Fruit fly (Drosophila melanogaster) whole organism, embryonic: ENCODE results near the gene CG18596.

Experiments used
- CG12104 ChIP-seq: fragments of 200-800 bp; sonication (Bioruptor generic); optimal IDR thresholded peaks from 3 replicates; lab custom pipeline; 2016; ENCODE audit warnings: missing biosample characterization, missing genetic modification characterization
- CG13287 ChIP-seq: fragments of 200-800 bp; sonication (Bioruptor generic); IDR thresholded peaks from 2 replicates; pipeline ENCODE4 v1.3.6; 2022; ENCODE audit warnings: missing biosample characterization, missing genetic modification characterization; ENCODE audit not compliant: partially characterized antibody
- CG13775 ChIP-seq: fragments of 200-800 bp; sonication (Bioruptor generic); optimal IDR thresholded peaks from 3 replicates; lab custom pipeline; 2017; ENCODE audit warnings: missing biosample characterization, mild to moderate bottlenecking, missing genetic modification characterization
- CG14860 ChIP-seq: fragments of 200-800 bp; sonication (Bioruptor generic); IDR thresholded peaks from 3 replicates; pipeline ENCODE4 v1.3.6; 2022; ENCODE audit warnings: missing biosample characterization, missing genetic modification characterization; ENCODE audit not compliant: partially characterized antibody
- CG15269 ChIP-seq: fragments of 200-800 bp; sonication (Bioruptor generic); optimal IDR thresholded peaks from 2 replicates; lab custom pipeline; 2018; ENCODE audit warnings: missing biosample characterization, mild to moderate bottlenecking, missing genetic modification characterization, moderate library complexity
- CG15601 ChIP-seq: fragments of 200-800 bp; sonication (Bioruptor generic); optimal IDR thresholded peaks from 3 replicates; lab custom pipeline; 2019; ENCODE audit warnings: missing biosample characterization, mild to moderate bottlenecking, missing genetic modification characterization, moderate library complexity
- CG1647 ChIP-seq: fragments of 200-800 bp; sonication (Bioruptor generic); optimal IDR thresholded peaks from 3 replicates; lab custom pipeline; 2016; ENCODE audit warnings: missing biosample characterization, missing genetic modification characterization
- CG16779 ChIP-seq: fragments of 200-800 bp; sonication (Bioruptor generic); IDR thresholded peaks from 2 replicates; pipeline ENCODE4 v1.3.6; 2022; ENCODE audit warnings: missing biosample characterization, missing genetic modification characterization
- CG2712 ChIP-seq: fragments of 200-800 bp; optimal IDR thresholded peaks from 3 replicates; lab custom pipeline; 2019; ENCODE audit warnings: missing biosample characterization, mild to moderate bottlenecking, missing genetic modification characterization, moderate library complexity
- CG30431 ChIP-seq: fragments of 200-800 bp; sonication (Bioruptor generic); optimal IDR thresholded peaks from 2 replicates; lab custom pipeline; 2017; ENCODE audit warnings: missing biosample characterization, missing genetic modification characterization
- CG31388 ChIP-seq: fragments of 200-800 bp; sonication (Bioruptor generic); optimal IDR thresholded peaks from 2 replicates; lab custom pipeline; 2016; ENCODE audit warnings: missing biosample characterization, missing genetic modification characterization
- CG34224 ChIP-seq: fragments of 200-800 bp; sonication (Bioruptor generic); IDR thresholded peaks from 3 replicates; pipeline ENCODE4 v1.3.6; 2022; ENCODE audit warnings: missing biosample characterization, missing genetic modification characterization; ENCODE audit not compliant: partially characterized antibody
- CG34376 ChIP-seq: fragments of 200-800 bp; sonication (Bioruptor generic); optimal IDR thresholded peaks from 2 replicates; lab custom pipeline; 2018; ENCODE audit warnings: missing biosample characterization, mild to moderate bottlenecking, missing genetic modification characterization
- CG4404 ChIP-seq: fragments of 200-800 bp; sonication (Bioruptor generic); IDR thresholded peaks from 2 replicates; pipeline ENCODE4 v1.3.6; 2022; ENCODE audit warnings: missing biosample characterization, missing genetic modification characterization
- CG6854 ChIP-seq: fragments of 200-800 bp; sonication (Bioruptor generic); optimal IDR thresholded peaks from 3 replicates; lab custom pipeline; 2017; ENCODE audit warnings: missing biosample characterization, mild to moderate bottlenecking, missing genetic modification characterization
- CG7357 ChIP-seq: fragments of 200-800 bp; sonication (Bioruptor generic); IDR thresholded peaks from 3 replicates; pipeline ENCODE4 v1.3.6; 2022; ENCODE audit warnings: missing biosample characterization, missing genetic modification characterization
- CG9727 ChIP-seq: fragments of 200-800 bp; sonication (Bioruptor generic); optimal IDR thresholded peaks from 3 replicates; lab custom pipeline; 2017; ENCODE audit warnings: missing biosample characterization, mild to moderate bottlenecking, missing genetic modification characterization
- CTCF ChIP-seq: fragments of 200-800 bp; sonication (Bioruptor generic); optimal IDR thresholded peaks from 2 replicates; lab custom pipeline; 2017; ENCODE audit warnings: missing biosample characterization, mild to moderate bottlenecking, missing genetic modification characterization, moderate library complexity
- D ChIP-seq, 2 experiments: fragments of 200-800 bp in 1 of 2; fragments of >200 bp in 1 of 2; sonication (Bioruptor generic) in 1 of 2; optimal IDR thresholded peaks; 2 replicates in 1 of 2; 3 replicates in 1 of 2; lab custom pipeline; 2017; ENCODE audit warnings: mild to moderate bottlenecking in 1 of 2, missing biosample characterization in 1 of 2, missing genetic modification characterization in 1 of 2, missing genetic modification reagents in 1 of 2
- D19A ChIP-seq: fragments of 200-800 bp; optimal IDR thresholded peaks from 3 replicates; lab custom pipeline; 2019; ENCODE audit warnings: missing biosample characterization, mild to moderate bottlenecking, missing genetic modification characterization, moderate library complexity
- E2f2 ChIP-seq: fragments of 200-800 bp; sonication (Bioruptor generic); IDR thresholded peaks from 2 replicates; pipeline ENCODE4 v1.3.6; 2022; ENCODE audit warnings: missing biosample characterization, missing genetic modification characterization
- Ets65A ChIP-seq: fragments of 200-800 bp; sonication (Bioruptor generic); peaks from one replicate; lab custom pipeline; 2016; ENCODE audit warnings: missing biosample characterization, missing genetic modification characterization
- GATAe ChIP-seq: fragments of 200-800 bp; sonication (Bioruptor generic); conservative IDR thresholded peaks from 2 replicates; pipeline ENCODE4 v1.3.6; 2022; ENCODE audit warnings: missing biosample characterization, missing genetic modification characterization
- Jarid2 ChIP-seq: fragments of 200-800 bp; sonication (Bioruptor generic); optimal IDR thresholded peaks from 3 replicates; lab custom pipeline; 2017; ENCODE audit warnings: mild to moderate bottlenecking, missing biosample characterization, missing genetic modification reagents, missing genetic modification characterization
- Mad ChIP-seq: fragments of 200-800 bp; sonication (Bioruptor generic); optimal IDR thresholded peaks from 2 replicates; lab custom pipeline; 2016; ENCODE audit warnings: missing biosample characterization, missing genetic modification characterization
- Mes4 ChIP-seq: fragments of 200-800 bp; sonication (Bioruptor generic); optimal IDR thresholded peaks from 2 replicates; lab custom pipeline; 2016; ENCODE audit warnings: missing biosample characterization, missing genetic modification characterization
- Opbp ChIP-seq: fragments of 200-800 bp; sonication (Bioruptor generic); IDR thresholded peaks from 3 replicates; pipeline ENCODE4 v1.3.6; 2022; ENCODE audit warnings: missing biosample characterization, missing genetic modification characterization; ENCODE audit not compliant: partially characterized antibody
- Ravus ChIP-seq: fragments of 200-800 bp; sonication (Bioruptor generic); IDR thresholded peaks from 2 replicates; pipeline ENCODE4 v1.3.6; 2022; ENCODE audit warnings: missing biosample characterization, missing genetic modification characterization
- Six4 ChIP-seq: fragments of 200-800 bp; sonication (Bioruptor generic); optimal IDR thresholded peaks from 2 replicates; lab custom pipeline; 2016; ENCODE audit warnings: missing biosample characterization, missing genetic modification characterization
- ara ChIP-seq: fragments of 200-800 bp; sonication (Bioruptor generic); IDR thresholded peaks from 2 replicates; pipeline ENCODE4 v1.3.6; 2022; ENCODE audit warnings: missing biosample characterization, missing genetic modification characterization
- ase ChIP-seq: fragments of 200-800 bp; sonication (Bioruptor generic); IDR thresholded peaks from 3 replicates; pipeline ENCODE4 v1.3.6; 2022; ENCODE audit warnings: missing biosample characterization, missing genetic modification characterization
- caup ChIP-seq: fragments of 200-800 bp; sonication (Bioruptor generic); optimal IDR thresholded peaks from 3 replicates; lab custom pipeline; 2017; ENCODE audit warnings: missing biosample characterization, mild to moderate bottlenecking, missing genetic modification characterization, moderate library complexity; ENCODE audit not compliant: severe bottlenecking
- danr ChIP-seq: fragments of 200-800 bp; sonication (Bioruptor generic); IDR thresholded peaks from 2 replicates; pipeline ENCODE4 v1.3.6; 2022; ENCODE audit warnings: missing biosample characterization, missing genetic modification characterization
- ftz-f1 ChIP-seq: fragments of 200-800 bp; sonication (Bioruptor generic); optimal IDR thresholded peaks from 2 replicates; lab custom pipeline; 2016; ENCODE audit warnings: missing biosample characterization, missing genetic modification characterization
- gfzf ChIP-seq: fragments of 200-800 bp; sonication (Bioruptor generic); optimal IDR thresholded peaks from 2 replicates; lab custom pipeline; 2016; ENCODE audit warnings: missing biosample characterization, mild to moderate bottlenecking, missing genetic modification characterization, moderate library complexity
- grn ChIP-seq: fragments of 200-800 bp; sonication (Bioruptor generic); optimal IDR thresholded peaks from 3 replicates; lab custom pipeline; 2017; ENCODE audit warnings: missing biosample characterization, missing genetic modification characterization
- inv ChIP-seq: fragments of 200-800 bp; sonication (Bioruptor generic); IDR thresholded peaks from 2 replicates; pipeline ENCODE4 v1.3.6; 2022; ENCODE audit warnings: missing biosample characterization, missing genetic modification characterization; ENCODE audit not compliant: partially characterized antibody
- jing ChIP-seq: fragments of 200-800 bp; sonication (Bioruptor generic); optimal IDR thresholded peaks from 2 replicates; lab custom pipeline; 2018; ENCODE audit warnings: missing biosample characterization, mild to moderate bottlenecking, missing genetic modification characterization
- kay ChIP-seq: fragments of 200-800 bp; sonication (Bioruptor generic); optimal IDR thresholded peaks from 2 replicates; lab custom pipeline; 2016; ENCODE audit warnings: missing biosample characterization, missing genetic modification characterization
- lola ChIP-seq, 3 experiments: fragments of >200 bp in 2 of 3; fragments of 200-800 bp in 1 of 3; sonication (Bioruptor generic) in 1 of 3; optimal IDR thresholded peaks; 2 replicates each; lab custom pipeline; 2017 to 2019; ENCODE audit warnings: missing biosample characterization in 3 of 3, missing genetic modification characterization in 3 of 3, mild to moderate bottlenecking in 1 of 3, moderate library complexity in 1 of 3
- pfk ChIP-seq: fragments of 200-800 bp; sonication (Bioruptor generic); optimal IDR thresholded peaks from 2 replicates; lab custom pipeline; 2018; ENCODE audit warnings: missing biosample characterization, mild to moderate bottlenecking, missing genetic modification characterization, moderate library complexity
- schlank ChIP-seq: fragments of 200-800 bp; sonication (Bioruptor generic); optimal IDR thresholded peaks from 2 replicates; lab custom pipeline; 2018; ENCODE audit warnings: missing biosample characterization, mild to moderate bottlenecking, missing genetic modification characterization
- sd ChIP-seq: fragments of 200-800 bp; sonication (Bioruptor generic); optimal IDR thresholded peaks from 3 replicates; lab custom pipeline; 2018; ENCODE audit warnings: missing biosample characterization, mild to moderate bottlenecking, missing genetic modification characterization, moderate library complexity
- sens ChIP-seq: fragments of 200-800 bp; sonication (Bioruptor generic); peaks from one replicate; lab custom pipeline; 2016; ENCODE audit warnings: missing biosample characterization, missing genetic modification characterization
- slbo ChIP-seq: fragments of 200-800 bp; sonication (Bioruptor generic); IDR thresholded peaks from 2 replicates; pipeline ENCODE4 v1.3.6; 2022; ENCODE audit warnings: missing biosample characterization, missing genetic modification characterization
- slp2 ChIP-seq: fragments of 200-800 bp; sonication (Bioruptor generic); optimal IDR thresholded peaks from 2 replicates; lab custom pipeline; 2016; ENCODE audit warnings: missing biosample characterization, missing genetic modification characterization
- sr ChIP-seq: fragments of 200-800 bp; sonication (Bioruptor generic); IDR thresholded peaks from 3 replicates; pipeline ENCODE4 v1.3.6; 2022; ENCODE audit warnings: missing biosample characterization, missing genetic modification characterization
- tin ChIP-seq: fragments of 200-800 bp; sonication (Bioruptor generic); optimal IDR thresholded peaks from 3 replicates; lab custom pipeline; 2016; ENCODE audit warnings: missing biosample characterization, missing genetic modification characterization
- toy ChIP-seq: fragments of 200-800 bp; sonication (Bioruptor generic); IDR thresholded peaks from 2 replicates; pipeline ENCODE4 v1.3.6; 2022; ENCODE audit warnings: missing biosample characterization, missing genetic modification characterization
- vvl ChIP-seq: fragments of 200-800 bp; sonication (Bioruptor generic); IDR thresholded peaks from 2 replicates; pipeline ENCODE4 v1.3.6; 2022; ENCODE audit warnings: missing biosample characterization, missing genetic modification characterization
- wek ChIP-seq: fragments of 200-800 bp; sonication (Bioruptor generic); optimal IDR thresholded peaks from 3 replicates; lab custom pipeline; 2018; ENCODE audit warnings: missing biosample characterization, mild to moderate bottlenecking, missing genetic modification characterization, moderate library complexity
- wor ChIP-seq: fragments of 200-800 bp; sonication (Bioruptor generic); IDR thresholded peaks from 2 replicates; pipeline ENCODE4 v1.3.6; 2022; ENCODE audit warnings: missing biosample characterization, missing genetic modification characterization

CG18596 gene

dm6 chr3R:22400246-22400645, 24.5 kb downstream of the CG18596 start (continued):
- peak; percentile 14 for TF ChIP-seq CG13775 (GFP tag; lab: Kevin White, UChicago)
- peak; percentile 37 for TF ChIP-seq CG9727
- TF ChIP-seq Ets65A, result peak; percentile 16
- TF ChIP-seq CG2712, result no peak
- peak; percentile 73 for TF ChIP-seq slbo (GFP tag; lab: Robert Waterston, UW)
- no peak for TF ChIP-seq GATAe (GFP tag; lab: Robert Waterston, UW)
- no peak for TF ChIP-seq ase (GFP tag; lab: Robert Waterston, UW)
- TF ChIP-seq D (optimal IDR thresholded peaks at IDR 0.05; lab: Kevin White, UChicago), result no peak
- TF ChIP-seq D (GFP tag; optimal IDR thresholded peaks at IDR 0.05; lab: Kevin White, UChicago), result peak; percentile 17
- no peak for TF ChIP-seq gfzf (GFP tag; lab: Kevin White, UChicago)
- TF ChIP-seq grn, result peak; percentile 12
- peak; percentile 67; the same call in 1 of the 2 replicates for TF ChIP-seq vvl
- TF ChIP-seq CG4404 (GFP tag; lab: Robert Waterston, UW), result no peak
- TF ChIP-seq kay (GFP tag; lab: Kevin White, UChicago), result no peak
- no peak for TF ChIP-seq CG6854 (GFP tag; lab: Kevin White, UChicago)
- peak; percentile 3 for TF ChIP-seq tin
- TF ChIP-seq CG1647 (GFP tag; lab: Kevin White, UChicago), result no peak
- TF ChIP-seq CG34376, result no peak
- no peak for TF ChIP-seq pfk (GFP tag; lab: Kevin White, UChicago)
- no peak for TF ChIP-seq CG14860
- TF ChIP-seq Jarid2 (GFP tag; lab: Kevin White, UChicago), result no peak
- TF ChIP-seq CG16779 (GFP tag; lab: Robert Waterston, UW), result no peak
- TF ChIP-seq lola (GFP tag; optimal IDR thresholded peaks at IDR 0.05; lab: Kevin White, UChicago), result no peak
- no peak for TF ChIP-seq wek (GFP tag; lab: Kevin White, UChicago)
- TF ChIP-seq wor (GFP tag; lab: Robert Waterston, UW), result no peak
- TF ChIP-seq toy (GFP tag; lab: Robert Waterston, UW), result no peak
- TF ChIP-seq Opbp, result no peak
- no peak for TF ChIP-seq CG31388 (GFP tag; lab: Kevin White, UChicago)
- no peak for TF ChIP-seq inv
- TF ChIP-seq caup (GFP tag; lab: Kevin White, UChicago), result no peak
- TF ChIP-seq CTCF (GFP tag; lab: Kevin White, UChicago), result no peak
- TF ChIP-seq sens (GFP tag; lab: Kevin White, UChicago), result peak; percentile 65
- no peak for TF ChIP-seq sr (GFP tag; lab: Robert Waterston, UW)
- TF ChIP-seq ftz-f1, result no peak
- TF ChIP-seq Mad, result no peak
- no peak for TF ChIP-seq sd (tag; lab: Kevin White, UChicago)
- no peak for TF ChIP-seq CG12104 (GFP tag; lab: Kevin White, UChicago)
- TF ChIP-seq D19A (tag; lab: Kevin White, UChicago), result no peak
- TF ChIP-seq CG15269 (tag; lab: Kevin White, UChicago), result no peak
- no peak for TF ChIP-seq Mes4 (GFP tag; lab: Kevin White, UChicago)
- TF ChIP-seq CG15601 (tag; lab: Kevin White, UChicago), result no peak
- no peak for TF ChIP-seq Six4 (GFP tag; lab: Kevin White, UChicago)
- no peak for TF ChIP-seq CG30431 (GFP tag; lab: Kevin White, UChicago)
- no peak for TF ChIP-seq CG13287 (GFP tag; lab: Robert Waterston, UW)
- TF ChIP-seq Ravus, result no peak
- TF ChIP-seq E2f2 (GFP tag; lab: Robert Waterston, UW), result no peak
- TF ChIP-seq CG7357 (GFP tag; lab: Robert Waterston, UW), result no peak
- no peak for TF ChIP-seq ara (GFP tag; lab: Robert Waterston, UW)
- no peak for TF ChIP-seq slp2 (GFP tag; lab: Kevin White, UChicago)
- TF ChIP-seq jing (GFP tag; lab: Kevin White, UChicago), result no peak
- TF ChIP-seq schlank, result no peak
- no peak for TF ChIP-seq CG34224 (GFP tag; lab: Robert Waterston, UW)
- TF ChIP-seq danr (GFP tag; lab: Robert Waterston, UW), result no peak
